Fruit fly (Drosophila melanogaster) ovary, adult (tissue): ENCODE data around the gene Wsck.

Source experiments
- CG17801 ChIP-seq: fragments of 200-800 bp; optimal IDR thresholded peaks from 2 replicates; lab custom pipeline; 2019; ENCODE audit warnings: missing biosample characterization, mild to moderate bottlenecking, missing genetic modification characterization, moderate library complexity; ENCODE audit not compliant: partially characterized antibody

Gene Wsck

dm6 chr3R:24620569-24620968 lies 9.3 kb downstream of the Wsck start:
- TF ChIP-seq CG17801 (GFP tag; lab: Kevin White, UChicago) = no peak

- no peak for TF ChIP-seq CG17801 (GFP tag; lab: Kevin White, UChicago)
Measured at dm6 chr3R:24614707-24615022, 15.2 kb downstream of the Wsck start.

- TF ChIP-seq CG17801 (GFP tag; lab: Kevin White, UChicago) = no peak
Measured at dm6 chr3R:24613819-24614706, 15.8 kb downstream of the Wsck start.

- peak; percentile 58 for TF ChIP-seq CG17801 (GFP tag; lab: Kevin White, UChicago)
Measured at dm6 chr3R:24608316-24608715, 21.6 kb downstream of the Wsck start.

- TF ChIP-seq CG17801 (GFP tag; lab: Kevin White, UChicago) = no peak
Measured at dm6 chr3R:24606868-24607267, 23.0 kb downstream of the Wsck start.

- TF ChIP-seq CG17801 (GFP tag; lab: Kevin White, UChicago) = no peak
Measured at dm6 chr3R:24604165-24604564, 25.7 kb downstream of the Wsck start.

dm6 chr3R:24603399-24604131 lies 26.3 kb downstream of the Wsck start:
- no peak for TF ChIP-seq CG17801 (GFP tag; lab: Kevin White, UChicago)

dm6 chr3R:24601069-24601468 lies 28.8 kb downstream of the Wsck start:
- TF ChIP-seq CG17801 (GFP tag; lab: Kevin White, UChicago) = peak; percentile 33

- no peak for TF ChIP-seq CG17801 (GFP tag; lab: Kevin White, UChicago)
Measured at dm6 chr3R:24598549-24599204, 31.2 kb downstream of the Wsck start.

dm6 chr3R:24596881-24597280 lies 33.0 kb downstream of the Wsck start:
- TF ChIP-seq CG17801 (GFP tag; lab: Kevin White, UChicago) = no peak

- TF ChIP-seq CG17801 (GFP tag; lab: Kevin White, UChicago) = no peak
Measured at dm6 chr3R:24595330-24596114, 34.4 kb downstream of the Wsck start.

dm6 chr3R:24593733-24594132 lies 36.1 kb downstream of the Wsck start:
- no peak for TF ChIP-seq CG17801 (GFP tag; lab: Kevin White, UChicago)

- TF ChIP-seq CG17801 (GFP tag; lab: Kevin White, UChicago) = no peak
Measured at dm6 chr3R:24590276-24590675, 39.6 kb downstream of the Wsck start.

- peak; percentile 45 for TF ChIP-seq CG17801 (GFP tag; lab: Kevin White, UChicago)
Measured at dm6 chr3R:24588829-24589638, 40.8 kb downstream of the Wsck start.
